Fruit fly (Drosophila melanogaster) Kc167 (cell line): Measurements from ENCODE around the gene CG7115.

Experiments
- Sin3A ChIP-seq: fragments of >200 bp; optimal IDR thresholded peaks from 2 replicates; lab custom pipeline; 2018; ENCODE audit warnings: missing external identifiers
- h ChIP-seq: fragments of >200 bp; optimal IDR thresholded peaks from 3 replicates; lab custom pipeline; 2018; ENCODE audit warnings: missing external identifiers
- insv ChIP-seq: fragments of >200 bp; optimal IDR thresholded peaks from 3 replicates; lab custom pipeline; 2018; ENCODE audit warnings: missing external identifiers

DNA sequence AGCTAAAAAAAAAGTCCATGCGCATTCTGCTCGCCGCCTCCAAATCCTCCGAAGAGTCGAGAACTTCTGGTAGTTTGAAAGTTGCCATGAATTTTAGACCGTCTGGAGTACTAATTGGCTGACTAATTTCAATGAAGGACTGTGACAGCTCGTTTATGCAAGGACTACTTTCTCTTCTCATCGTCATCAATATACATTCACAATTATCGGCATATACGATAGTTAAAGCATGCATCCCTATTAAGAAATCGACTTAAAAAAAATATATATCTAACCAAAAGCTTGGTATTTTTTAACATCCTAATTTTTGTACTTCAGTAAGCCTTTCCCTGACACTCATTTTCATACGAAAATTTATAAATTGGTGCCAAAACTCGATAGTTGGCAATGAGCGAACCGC is 19.2 kb downstream of the CG7115 start, which contains the start of gene CG14537:
- TF ChIP-seq Sin3A (lab: Kevin White, UChicago) (no peak), h (lab: Kevin White, UChicago) (no peak), insv (lab: Kevin White, UChicago) (no peak)
